Fruit fly (Drosophila melanogaster): Measurements from ENCODE around the gene Sfp65A.

The Sfp65A gene

DNA sequence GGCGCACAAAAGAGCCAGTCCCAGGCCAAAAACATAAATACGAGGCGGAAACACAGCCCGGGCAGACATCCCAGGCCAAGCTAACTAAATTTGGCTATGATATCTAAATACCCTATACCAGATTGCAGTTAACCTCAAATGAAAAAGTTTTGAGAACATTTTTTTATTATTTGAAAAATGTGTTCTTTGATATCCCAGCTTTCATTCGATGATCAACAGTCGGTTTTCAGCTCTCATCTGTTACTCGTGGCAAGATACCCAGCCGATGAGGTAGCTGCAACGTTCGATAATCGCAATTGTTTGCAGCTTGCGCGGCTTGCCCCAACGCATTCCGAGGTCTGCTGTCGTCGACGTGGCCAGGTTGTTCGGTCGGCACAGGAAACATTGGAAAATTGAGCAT is 42.8 kb upstream of the Sfp65A start:
- TF ChIP-seq Rel (GFP tag; optimal IDR thresholded peaks at IDR 0.05): no peak
- TF ChIP-seq Rel (tag; optimal IDR thresholded peaks at IDR 0.05): no peak
- TF ChIP-seq Hnf4 (GFP tag; optimal IDR thresholded peaks at IDR 0.05): no peak
- no peak for TF ChIP-seq tai (GFP tag; optimal IDR thresholded peaks at IDR 0.05)
- no peak for TF ChIP-seq OdsH (GFP tag; optimal IDR thresholded peaks at IDR 0.05)
- no peak for TF ChIP-seq Myc (optimal IDR thresholded peaks at IDR 0.05)
- TF ChIP-seq Hr78 (GFP tag; optimal IDR thresholded peaks at IDR 0.05): no peak
- TF ChIP-seq sv (GFP tag; optimal IDR thresholded peaks at IDR 0.05): no peak
- TF ChIP-seq CG9705 (GFP tag; optimal IDR thresholded peaks at IDR 0.05): no peak
- no peak for TF ChIP-seq Dif (GFP tag; optimal IDR thresholded peaks at IDR 0.05; ENCODE audit: partially characterized antibody)
- TF ChIP-seq Abd-B (GFP tag; optimal IDR thresholded peaks at IDR 0.05): no peak
- no peak for TF ChIP-seq Mio (GFP tag; optimal IDR thresholded peaks at IDR 0.05)
- no peak for TF ChIP-seq CrebA (GFP tag; optimal IDR thresholded peaks at IDR 0.05; ENCODE audit: borderline replicate concordance)
- TF ChIP-seq woc (GFP tag; optimal IDR thresholded peaks at IDR 0.05): no peak
- TF ChIP-seq lola (GFP tag; optimal IDR thresholded peaks at IDR 0.05): no peak
- TF ChIP-seq dsf (GFP tag; optimal IDR thresholded peaks at IDR 0.05; ENCODE audit: borderline replicate concordance): no peak
- no peak for TF ChIP-seq fru (GFP tag; optimal IDR thresholded peaks at IDR 0.05)
- TF ChIP-seq CG32264 (GFP tag; optimal IDR thresholded peaks at IDR 0.05): no peak
- TF ChIP-seq psq (GFP tag; optimal IDR thresholded peaks at IDR 0.05): no peak
- no peak for TF ChIP-seq usp (GFP tag; optimal IDR thresholded peaks at IDR 0.05)

DNA sequence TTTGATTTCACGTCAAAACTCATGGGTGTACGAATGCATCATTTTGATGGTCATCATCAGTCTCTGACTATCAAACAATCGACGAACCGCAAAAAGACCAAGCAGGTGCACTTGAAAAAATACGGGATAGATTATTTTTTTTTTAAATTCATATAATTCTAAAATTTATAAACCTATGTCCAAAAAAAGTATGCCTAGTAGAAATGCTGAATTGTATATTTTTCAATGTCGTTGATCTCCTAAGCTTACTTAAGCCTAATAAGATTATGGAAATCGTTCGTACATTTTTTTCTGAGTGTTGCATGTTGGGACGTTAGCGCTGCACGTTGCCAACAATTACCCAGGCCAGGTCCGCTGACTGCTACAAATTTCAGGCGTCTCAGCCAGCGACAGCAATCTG is 41.5 kb upstream of the Sfp65A start:
- TF ChIP-seq HLH106 (tag; optimal IDR thresholded peaks at IDR 0.05) (no peak), sage (GFP tag; optimal IDR thresholded peaks at IDR 0.05) (no peak), Sp1 (GFP tag; optimal IDR thresholded peaks at IDR 0.05) (no peak), Myc (optimal IDR thresholded peaks at IDR 0.05) (no peak), br (GFP tag; optimal IDR thresholded peaks at IDR 0.05) (no peak), pan (optimal IDR thresholded peaks at IDR 0.05) (no peak), Hr78 (GFP tag; optimal IDR thresholded peaks at IDR 0.05) (no peak), ey (GFP tag; optimal IDR thresholded peaks at IDR 0.05) (no peak)

DNA sequence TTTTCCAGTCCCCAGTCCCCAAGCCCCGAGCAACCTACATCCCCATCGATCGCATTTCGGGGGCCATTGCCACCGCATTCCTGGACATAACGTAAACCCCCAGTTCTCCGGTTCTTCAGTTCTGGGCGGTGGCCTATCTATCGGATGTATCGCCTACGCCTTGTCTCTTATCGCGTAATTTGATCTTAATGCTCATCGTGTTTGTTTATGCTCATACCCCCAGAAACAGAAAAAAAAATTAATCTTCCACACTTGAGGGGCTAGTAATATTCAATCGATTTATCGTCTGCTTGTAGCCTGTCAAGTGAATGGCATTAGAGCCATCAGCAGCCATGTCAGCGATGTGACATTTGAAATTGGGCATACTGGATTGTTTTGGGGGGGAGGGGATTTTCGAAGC is 40.4 kb upstream of the Sfp65A start:
- TF ChIP-seq foxo (GFP tag; optimal IDR thresholded peaks at IDR 0.05): no peak
- TF ChIP-seq Vsx2 (GFP tag; optimal IDR thresholded peaks at IDR 0.05; ENCODE audit: partially characterized antibody): no peak
- TF ChIP-seq HLH106 (tag; optimal IDR thresholded peaks at IDR 0.05): no peak
- TF ChIP-seq GATAd (GFP tag; optimal IDR thresholded peaks at IDR 0.05): no peak
- no peak for TF ChIP-seq br (GFP tag; optimal IDR thresholded peaks at IDR 0.05)
- TF ChIP-seq h (GFP tag; optimal IDR thresholded peaks at IDR 0.05): no peak
- no peak for TF ChIP-seq woc (GFP tag; optimal IDR thresholded peaks at IDR 0.05)
- no peak for TF ChIP-seq CrebA (GFP tag; optimal IDR thresholded peaks at IDR 0.05; ENCODE audit: borderline replicate concordance)
- no peak for TF ChIP-seq CG9705 (GFP tag; optimal IDR thresholded peaks at IDR 0.05)
- TF ChIP-seq Jra (GFP tag; optimal IDR thresholded peaks at IDR 0.05): no peak
- TF ChIP-seq N (GFP tag; optimal IDR thresholded peaks at IDR 0.05): no peak
- TF ChIP-seq Hr83 (GFP tag; optimal IDR thresholded peaks at IDR 0.05; ENCODE audit: poor library complexity, severe bottlenecking): no peak
- no peak for TF ChIP-seq fru (GFP tag; optimal IDR thresholded peaks at IDR 0.05)
- TF ChIP-seq CG32264 (GFP tag; optimal IDR thresholded peaks at IDR 0.05): no peak
- no peak for TF ChIP-seq usp (GFP tag; optimal IDR thresholded peaks at IDR 0.05)

DNA sequence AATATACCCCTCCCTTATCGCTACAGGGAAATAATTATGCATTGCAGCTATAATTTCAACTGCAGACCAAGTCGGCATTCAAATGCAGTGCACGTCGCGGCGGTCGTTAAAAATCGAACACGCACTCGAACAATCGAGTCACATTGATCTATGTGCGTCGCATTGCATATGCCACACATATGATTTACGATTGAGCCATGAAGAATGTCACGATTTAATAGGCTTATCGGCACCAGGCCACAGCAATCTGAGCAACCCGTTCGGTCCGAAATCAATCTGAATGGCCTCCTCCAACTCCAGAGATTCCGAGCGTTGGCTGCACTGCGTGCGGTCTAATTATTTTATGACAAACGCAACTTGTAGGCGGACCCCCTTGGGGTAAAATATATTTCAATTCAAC is 39.6 kb upstream of the Sfp65A start:
- TF ChIP-seq CG32264 (GFP tag; optimal IDR thresholded peaks at IDR 0.05) (no peak), sv (GFP tag; optimal IDR thresholded peaks at IDR 0.05) (no peak), Hr83 (GFP tag; optimal IDR thresholded peaks at IDR 0.05; ENCODE audit: poor library complexity, severe bottlenecking) (no peak), pan (optimal IDR thresholded peaks at IDR 0.05) (no peak), Myc (optimal IDR thresholded peaks at IDR 0.05) (no peak), h (GFP tag; optimal IDR thresholded peaks at IDR 0.05) (no peak), woc (GFP tag; optimal IDR thresholded peaks at IDR 0.05) (no peak), CG9705 (GFP tag; optimal IDR thresholded peaks at IDR 0.05) (no peak), foxo (GFP tag; optimal IDR thresholded peaks at IDR 0.05) (no peak), jim (GFP tag; optimal IDR thresholded peaks at IDR 0.05) (no peak)

Data from whole organism, wandering third instar larva.